Worm (Caenorhabditis elegans): ENCODE data around the gene cyp-34A5.

DNA sequence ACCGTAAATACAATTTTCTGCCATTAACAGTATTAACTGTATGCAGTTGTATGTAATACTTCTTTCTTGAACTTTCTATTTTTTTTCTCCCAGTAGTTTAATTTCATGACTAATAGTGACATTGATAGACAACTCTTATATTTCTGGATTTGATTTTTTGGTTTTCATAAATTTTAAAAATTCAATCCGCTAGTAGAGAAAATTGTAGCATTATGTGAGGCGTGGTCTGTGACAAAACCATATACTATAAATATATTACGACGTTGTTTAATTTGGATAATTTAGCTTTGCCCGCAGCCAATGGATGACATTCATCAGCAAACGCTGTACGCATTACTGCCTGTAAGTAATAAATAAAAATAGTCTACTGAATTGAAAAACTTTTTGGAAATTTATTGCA lies 28.4 kb downstream of the cyp-34A5 start, which contains the start of gene srx-64:
- TF ChIP-seq F57A8.1 (GFP tag; optimal IDR thresholded peaks at IDR 0.05) = no peak
- no peak for TF ChIP-seq ama-1 (optimal IDR thresholded peaks at IDR 0.05)
- no peak for TF ChIP-seq ama-1 (GFP tag; optimal IDR thresholded peaks at IDR 0.05)
- no peak for TF ChIP-seq dpl-1 (GFP tag; optimal IDR thresholded peaks at IDR 0.05)
- no peak for TF ChIP-seq snpc-3.4 (tag; optimal IDR thresholded peaks at IDR 0.05)
- TF ChIP-seq F10E7.11 (tag; optimal IDR thresholded peaks at IDR 0.05) = no peak
- TF ChIP-seq nfyb-1 (GFP tag; IDR thresholded peaks at IDR 0.05) = no peak
- no peak for TF ChIP-seq ets-4 (GFP tag; optimal IDR thresholded peaks at IDR 0.05)
- no peak for TF ChIP-seq bed-2 (GFP tag; IDR thresholded peaks at IDR 0.05)
- no peak for TF ChIP-seq nhr-27 (tag; optimal IDR thresholded peaks at IDR 0.05)
- no peak for TF ChIP-seq aptf-2 (GFP tag; conservative IDR thresholded peaks at IDR 0.05)
- TF ChIP-seq Y79H2A.3 (GFP tag; conservative IDR thresholded peaks at IDR 0.05) = no peak
